Fruit fly (Drosophila melanogaster) Kc167 (cell line): ENCODE results near the gene CG43249.

ENCODE experiments used
- Myc ChIP-seq: fragments of >200 bp; optimal IDR thresholded peaks from 2 replicates; lab custom pipeline; 2017; ENCODE audit warnings: missing external identifiers
- h ChIP-seq: fragments of >200 bp; optimal IDR thresholded peaks from 3 replicates; lab custom pipeline; 2018; ENCODE audit warnings: missing external identifiers
- insv ChIP-seq: fragments of >200 bp; optimal IDR thresholded peaks from 3 replicates; lab custom pipeline; 2018; ENCODE audit warnings: missing external identifiers
- psq ChIP-seq: fragments of >200 bp; optimal IDR thresholded peaks from 2 replicates; lab custom pipeline; 2017; ENCODE audit warnings: missing external identifiers

DNA sequence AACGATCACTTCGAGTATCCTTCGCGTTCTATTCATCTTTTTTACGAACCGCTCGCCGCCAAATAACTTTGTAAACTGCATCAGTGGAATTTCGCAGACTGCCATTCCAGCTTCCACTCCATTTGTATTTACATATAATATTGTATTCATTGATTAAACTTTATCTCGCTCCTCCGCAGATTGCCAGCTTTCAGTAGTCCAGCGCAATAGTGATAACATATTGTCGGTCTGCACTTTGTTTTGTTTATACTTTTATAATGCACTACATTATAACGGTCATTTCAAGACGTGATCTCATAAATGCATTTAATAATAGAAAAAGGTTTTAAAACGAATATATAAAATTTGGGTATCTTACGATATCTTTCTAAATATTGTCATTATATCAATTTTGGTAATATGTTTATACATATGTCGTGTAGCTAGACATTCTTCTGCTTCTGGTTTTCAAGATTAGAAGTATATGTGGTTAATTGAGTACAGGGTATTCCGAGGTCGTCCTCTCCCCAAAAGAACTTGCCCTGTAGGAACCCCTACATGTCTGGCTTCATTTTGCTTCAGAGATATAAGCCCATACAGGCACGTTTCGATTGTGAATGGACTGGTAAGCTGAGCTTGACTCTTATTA lies 35.9 kb upstream of the CG43249 start, which contains the start of gene CG4950:
- TF ChIP-seq psq (lab: Kevin White, UChicago), result no peak
- no peak for TF ChIP-seq Myc
- TF ChIP-seq h, result no peak
- TF ChIP-seq insv (lab: Kevin White, UChicago), result no peak
